Worm (Caenorhabditis elegans): ENCODE data around the gene Y69E1A.5.
"Not testable (repeated sequence)": the region's sequence is repeated elsewhere in the genome, so short reads cannot be mapped to it uniquely, and the experiment has no call there.

DNA sequence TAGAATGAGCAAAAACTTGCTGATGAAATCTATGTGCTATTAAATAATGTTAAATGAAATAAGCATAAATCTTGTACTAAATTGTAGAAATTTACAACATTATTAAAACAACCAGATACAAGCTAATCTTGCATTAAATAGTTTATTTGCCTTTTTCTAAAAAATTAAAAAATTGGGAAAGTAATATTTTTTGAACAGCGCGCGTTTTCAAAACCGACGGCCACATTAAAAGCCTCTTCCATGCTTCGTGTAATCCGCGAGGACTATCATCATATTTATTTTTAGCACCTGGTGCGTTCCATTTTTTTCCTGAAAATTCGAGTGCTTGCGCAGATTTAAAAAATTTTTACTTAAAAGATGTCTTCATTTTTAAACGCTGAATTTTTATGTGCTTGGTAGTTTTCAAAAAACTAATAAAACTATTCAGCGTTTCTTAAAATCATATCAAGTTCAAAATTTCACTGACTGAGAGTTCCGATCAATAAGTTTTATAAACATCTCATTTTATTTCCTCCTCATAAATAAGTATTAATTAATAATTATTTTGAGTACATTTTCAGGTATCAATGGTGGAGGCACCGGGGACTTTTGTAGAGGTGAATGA, 30.0 kb upstream of the Y69E1A.5 start, which contains the start of gene Y43E12A.3:
- TF ChIP-seq unc-39 (tag; optimal IDR thresholded peaks at IDR 0.05); nhr-11 (tag; optimal IDR thresholded peaks at IDR 0.05); nhr-23 (tag; optimal IDR thresholded peaks at IDR 0.05); blmp-1 (tag; optimal IDR thresholded peaks at IDR 0.05; ENCODE audit: insufficient read depth); R02D3.7 (tag; optimal IDR thresholded peaks at IDR 0.05); zag-1 (tag; optimal IDR thresholded peaks at IDR 0.05): not testable (repeated sequence)

All from whole organism, L2 larva.